Worm (Caenorhabditis elegans): ENCODE results near the gene K04C2.3.

Gene K04C2.3

ce11 chrIII:6898518-6898917, 25.6 kb downstream of the K04C2.3 start (continued):
- no peak for TF ChIP-seq duxl-1 (tag; optimal IDR thresholded peaks at IDR 0.05; ENCODE audit: poor library complexity)
- TF ChIP-seq zfp-2 (tag; optimal IDR thresholded peaks at IDR 0.05), result no peak
- no peak for TF ChIP-seq egl-43 (GFP tag; IDR thresholded peaks at IDR 0.05)
- TF ChIP-seq hlh-11 (tag; optimal IDR thresholded peaks at IDR 0.05), result peak; percentile 81
- no peak for TF ChIP-seq ZK337.2 (GFP tag; IDR thresholded peaks at IDR 0.05)
- TF ChIP-seq mxl-2 (GFP tag; conservative IDR thresholded peaks at IDR 0.05), result peak; percentile 60
- no peak for TF ChIP-seq nhr-6 (tag; optimal IDR thresholded peaks at IDR 0.05)
- no peak for TF ChIP-seq pqm-1 (tag; optimal IDR thresholded peaks at IDR 0.05)
- TF ChIP-seq pha-4 (GFP tag; IDR thresholded peaks at IDR 0.05), result no peak
- TF ChIP-seq pha-4 (tag; optimal IDR thresholded peaks at IDR 0.05), result no peak
- TF ChIP-seq nhr-111 (GFP tag; optimal IDR thresholded peaks at IDR 0.05), result no peak
- no peak for TF ChIP-seq F10B5.3 (tag; optimal IDR thresholded peaks at IDR 0.05)
- TF ChIP-seq lin-13 (GFP tag; optimal IDR thresholded peaks at IDR 0.05), result no peak
- TF ChIP-seq F37D6.2 (tag; optimal IDR thresholded peaks at IDR 0.05), result no peak
- TF ChIP-seq T20F7.1 (GFP tag; optimal IDR thresholded peaks at IDR 0.05), result peak; percentile 51
- no peak for TF ChIP-seq T26A8.4 (GFP tag; IDR thresholded peaks at IDR 0.05)
- TF ChIP-seq mep-1 (tag; optimal IDR thresholded peaks at IDR 0.05), result peak; percentile 39
- peak in 1 of 2 experiments; percentile 52 for TF ChIP-seq mdl-1 (tag; optimal IDR thresholded peaks at IDR 0.05)
- no peak for TF ChIP-seq cey-2 (tag; optimal IDR thresholded peaks at IDR 0.05; ENCODE audit: borderline replicate concordance, insufficient read depth)
- TF ChIP-seq ceh-20 (GFP tag; IDR thresholded peaks at IDR 0.05), result peak; percentile 58; the same call in 1 of the 2 replicates
- no peak for TF ChIP-seq ama-1 (optimal IDR thresholded peaks at IDR 0.05)
- TF ChIP-seq Y105C5A.15 (GFP tag; IDR thresholded peaks at IDR 0.05), result no peak
- TF ChIP-seq R02D3.7 (tag; optimal IDR thresholded peaks at IDR 0.05), result no peak
- TF ChIP-seq tag-97 (GFP tag; IDR thresholded peaks at IDR 0.05), result no peak
- TF ChIP-seq Y5F2A.4 (GFP tag; optimal IDR thresholded peaks at IDR 0.05), result no peak
- TF ChIP-seq nhr-237 (tag; optimal IDR thresholded peaks at IDR 0.05), result no peak
- no peak for TF ChIP-seq rbr-2 (tag; optimal IDR thresholded peaks at IDR 0.05)
- no peak for TF ChIP-seq mdt-29 (GFP tag; IDR thresholded peaks at IDR 0.05)
- no peak for TF ChIP-seq lim-7 (GFP tag; IDR thresholded peaks at IDR 0.05)
- TF ChIP-seq zag-1 (tag; optimal IDR thresholded peaks at IDR 0.05), result no peak
- no peak for TF ChIP-seq madf-5 (GFP tag; IDR thresholded peaks at IDR 0.05)
- TF ChIP-seq arid-1 (GFP tag; conservative IDR thresholded peaks at IDR 0.05), result no peak
- no peak for TF ChIP-seq zip-2 (tag; optimal IDR thresholded peaks at IDR 0.05)
- no peak for TF ChIP-seq hmg-1.1 (GFP tag; IDR thresholded peaks at IDR 0.05)
- no peak for TF ChIP-seq mxl-3 (GFP tag; optimal IDR thresholded peaks at IDR 0.05)
- no peak for TF ChIP-seq daf-8 (GFP tag; IDR thresholded peaks at IDR 0.05)
- peak in 1 of 2 experiments; percentile 72 for TF ChIP-seq unc-62 (GFP tag; optimal IDR thresholded peaks at IDR 0.05 in 1 of 2)
- no peak for TF ChIP-seq unc-62 (tag; optimal IDR thresholded peaks at IDR 0.05)
- TF ChIP-seq zfp-3 (GFP tag; conservative IDR thresholded peaks at IDR 0.05), result 0 out of 2 replicates have a peak, but pooled peaks have one; percentile 16
- no peak for TF ChIP-seq nhr-77 (tag; optimal IDR thresholded peaks at IDR 0.05)
- no peak for TF ChIP-seq lin-29 (GFP tag; IDR thresholded peaks at IDR 0.05)
- no peak for TF ChIP-seq nhr-10 (tag; optimal IDR thresholded peaks at IDR 0.05)
- no peak for TF ChIP-seq Y48G9A.11 (GFP tag; IDR thresholded peaks at IDR 0.05)
- TF ChIP-seq lin-1 (GFP tag; IDR thresholded peaks at IDR 0.05), result 0 out of 2 replicates have a peak, but pooled peaks have one; percentile 31
- TF ChIP-seq dmd-6 (GFP tag; IDR thresholded peaks at IDR 0.05), result peak; percentile 74
- no peak for TF ChIP-seq dmd-9 (GFP tag; IDR thresholded peaks at IDR 0.05)
- no peak for TF ChIP-seq lin-39 (tag; optimal IDR thresholded peaks at IDR 0.05)
- peak in 1 of 2 experiments; percentile 1 for TF ChIP-seq daf-16 (GFP tag; optimal IDR thresholded peaks at IDR 0.05)
- peak; percentile 22 for TF ChIP-seq daf-16 (tag; optimal IDR thresholded peaks at IDR 0.05)
- peak; percentile 61 for TF ChIP-seq dve-1 (tag; optimal IDR thresholded peaks at IDR 0.05; ENCODE audit: insufficient read depth)
- no peak for TF ChIP-seq spr-1 (tag; optimal IDR thresholded peaks at IDR 0.05)
- no peak for TF ChIP-seq aly-2 (tag; optimal IDR thresholded peaks at IDR 0.05)
- TF ChIP-seq fos-1 (tag; optimal IDR thresholded peaks at IDR 0.05), result no peak
